Worm (Caenorhabditis elegans) whole organism, mixed stage, embryonic: ENCODE results near the gene col-156.

ENCODE experiments used
- nhr-76 ChIP-seq: sonication (generic microtip); optimal IDR thresholded peaks from 2 replicates; lab custom pipeline; 2017; ENCODE audit warnings: missing biosample characterization, missing genetic modification characterization
- ztf-11 ChIP-seq: fragments of 150-350 bp; optimal IDR thresholded peaks from 2 replicates; lab custom pipeline; 2014; ENCODE audit warnings: missing biosample characterization, missing genetic modification characterization

- TF ChIP-seq nhr-76 (tag; lab: Kevin White, UChicago) (no peak), ztf-11 (tag; lab: Kevin White, UChicago) (no peak)
These were observed 21.4 kb downstream of the col-156 start for ce11 chrV:11428728-11429127.
